Worm (Caenorhabditis elegans): ENCODE data around the gene F53B1.3.

- TF ChIP-seq sea-2 (GFP tag; IDR thresholded peaks at IDR 0.05): no peak
- no peak for TF ChIP-seq unc-130 (GFP tag; optimal IDR thresholded peaks at IDR 0.05)
These were observed 19.9 kb upstream of the F53B1.3 start for ce11 chrX:2085494-2085893.

All from whole organism, young adult.